Fruit fly (Drosophila melanogaster) whole organism: ENCODE results near the gene wake.

Experiments used
- CG8478 ChIP-seq: fragments of >200 bp; optimal IDR thresholded peaks from 2 replicates; lab custom pipeline; 2018; ENCODE audit warnings: inconsistent platforms
- Dll ChIP-seq: fragments of >200 bp; optimal IDR thresholded peaks from 2 replicates; lab custom pipeline; 2017
- pan ChIP-seq: fragments of >200 bp; optimal IDR thresholded peaks from 2 replicates; lab custom pipeline; 2017
- psq ChIP-seq: fragments of >200 bp; optimal IDR thresholded peaks from 2 replicates; lab custom pipeline; 2017

DNA sequence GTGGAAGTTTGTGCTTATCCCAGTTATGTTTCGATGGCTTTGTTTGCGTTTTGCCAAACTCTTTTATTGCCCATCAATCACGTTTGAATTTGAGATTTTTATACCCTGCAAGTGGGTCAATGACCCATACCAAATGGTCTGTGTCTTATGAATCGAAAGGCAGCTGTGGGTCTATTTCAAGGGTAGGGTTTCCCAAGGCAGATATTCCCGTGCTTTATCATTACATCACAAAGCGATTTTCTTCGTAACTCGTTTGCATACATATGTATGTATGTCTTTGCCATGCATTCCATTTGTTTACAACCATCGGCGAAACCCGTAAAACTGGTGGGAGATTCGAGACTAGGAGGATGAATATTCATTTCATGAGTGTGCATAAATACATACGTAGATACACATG lies 35.8 kb downstream of the wake start:
- TF ChIP-seq Dll (lab: Kevin White, UChicago) (no peak), pan (no peak), CG8478 (lab: Kevin White, UChicago) (no peak), psq (no peak)
